Worm (Caenorhabditis elegans) whole organism, young adult: Measurements from ENCODE around the gene his-42.
A peak's percentile ranks its signal among the peaks of the same experiment; 100 is the strongest.

Experiments used
- C17E4.6 ChIP-seq: fragments of 200-800 bp; sonication (Bioruptor generic); IDR thresholded peaks from 2 replicates; pipeline ENCODE4 v1.3.6; 2022; ENCODE audit warnings: missing genetic modification reagents, missing genetic modification characterization, missing compliant biosample characterization
- D2030.7 ChIP-seq: fragments of 200-800 bp; sonication (Bioruptor generic); IDR thresholded peaks from 2 replicates; pipeline ENCODE4 v1.3.6; 2022; ENCODE audit warnings: missing genetic modification reagents, missing genetic modification characterization, missing compliant biosample characterization
- F33H1.4 ChIP-seq: fragments of 200-800 bp; sonication (Bioruptor generic); IDR thresholded peaks from 2 replicates; pipeline ENCODE4 v1.3.6; 2022; ENCODE audit warnings: missing genetic modification reagents, missing genetic modification characterization, missing compliant biosample characterization
- F37B4.10 ChIP-seq: fragments of 200-800 bp; sonication (Bioruptor generic); IDR thresholded peaks from 2 replicates; pipeline ENCODE4 v1.3.6; 2022; ENCODE audit warnings: missing genetic modification characterization, missing compliant biosample characterization
- F52B5.7 ChIP-seq: sonication (generic microtip); optimal IDR thresholded peaks from 2 replicates; lab custom pipeline; 2016; ENCODE audit warnings: mild to moderate bottlenecking, missing genetic modification characterization, missing compliant biosample characterization
- F57A8.1 ChIP-seq: fragments of 200-800 bp; sonication (Bioruptor generic); optimal IDR thresholded peaks from 2 replicates; lab custom pipeline; 2018; ENCODE audit warnings: mild to moderate bottlenecking, missing genetic modification characterization, moderate library complexity, missing compliant biosample characterization
- K11D2.4 ChIP-seq: fragments of 200-800 bp; sonication (Bioruptor generic); IDR thresholded peaks from 2 replicates; pipeline ENCODE4 v1.3.6; 2022; ENCODE audit warnings: missing genetic modification reagents, missing genetic modification characterization, missing compliant biosample characterization
- T26A5.8 ChIP-seq: sonication (generic microtip); optimal IDR thresholded peaks from 2 replicates; lab custom pipeline; 2016; ENCODE audit warnings: missing genetic modification characterization, missing compliant biosample characterization
- Y53F4B.3 ChIP-seq: fragments of 200-800 bp; sonication (Bioruptor generic); IDR thresholded peaks from 2 replicates; pipeline ENCODE4 v1.3.6; 2022; ENCODE audit warnings: missing genetic modification reagents, missing genetic modification characterization, missing compliant biosample characterization
- Y53G8AR.9 ChIP-seq: fragments of 200-800 bp; sonication (Bioruptor generic); conservative IDR thresholded peaks from 2 replicates; pipeline ENCODE4 v1.3.6; 2022; ENCODE audit warnings: missing genetic modification reagents, missing genetic modification characterization, missing compliant biosample characterization
- Y56A3A.18 ChIP-seq: fragments of 200-800 bp; sonication (Bioruptor generic); IDR thresholded peaks from 2 replicates; pipeline ENCODE4 v1.3.6; 2022; ENCODE audit warnings: missing genetic modification reagents, missing genetic modification characterization, missing compliant biosample characterization
- Y79H2A.3 ChIP-seq: fragments of 200-800 bp; sonication (Bioruptor generic); conservative IDR thresholded peaks from 2 replicates; pipeline ENCODE4 v1.3.6; 2022; ENCODE audit warnings: missing genetic modification reagents, missing genetic modification characterization, missing compliant biosample characterization
- ama-1 ChIP-seq, 3 experiments: fragments of 150-350 bp in 1 of 3; sonication (generic microtip) in 2 of 3; optimal IDR thresholded peaks; 2 replicates each; lab custom pipeline; 2014 to 2018; ENCODE audit warnings: missing biosample characterization in 2 of 3, missing genetic modification characterization in 2 of 3, missing genetic modification reagents in 2 of 3
- atf-7 ChIP-seq: sonication (generic microtip); optimal IDR thresholded peaks from 2 replicates; lab custom pipeline; 2017; ENCODE audit warnings: mild to moderate bottlenecking, missing genetic modification characterization, missing compliant biosample characterization
- attf-3 ChIP-seq: fragments of 200-800 bp; sonication (Bioruptor generic); conservative IDR thresholded peaks from 2 replicates; pipeline ENCODE4 v1.3.6; 2022; ENCODE audit warnings: missing genetic modification reagents, missing genetic modification characterization, missing compliant biosample characterization
- cebp-1 ChIP-seq, 2 experiments: fragments of 200-800 bp in 1 of 2; sonication (Bioruptor generic) in 1 of 2; sonication (generic microtip) in 1 of 2; IDR thresholded peaks in 1 of 2; optimal IDR thresholded peaks in 1 of 2; 2 replicates each; pipeline versions ENCODE4 v1.3.6 to Lab custom; 2017 to 2022; ENCODE audit warnings: missing compliant biosample characterization in 2 of 2, missing genetic modification characterization in 2 of 2, mild to moderate bottlenecking in 1 of 2, missing genetic modification reagents in 1 of 2, moderate library complexity in 1 of 2
- ceh-79 ChIP-seq: sonication (generic microtip); optimal IDR thresholded peaks from 2 replicates; lab custom pipeline; 2017; ENCODE audit warnings: mild to moderate bottlenecking, missing genetic modification characterization, missing compliant biosample characterization
- ceh-91 ChIP-seq: fragments of 200-800 bp; sonication (Bioruptor generic); IDR thresholded peaks from 2 replicates; pipeline ENCODE4 v1.3.6; 2022; ENCODE audit warnings: missing genetic modification reagents, missing genetic modification characterization, missing compliant biosample characterization
- chd-7 ChIP-seq: sonication (generic microtip); optimal IDR thresholded peaks from 2 replicates; lab custom pipeline; 2016; ENCODE audit warnings: mild to moderate bottlenecking, missing genetic modification characterization, moderate library complexity, missing compliant biosample characterization
- die-1 ChIP-seq: sonication (generic microtip); optimal IDR thresholded peaks from 2 replicates; lab custom pipeline; 2016; ENCODE audit warnings: missing genotype, mild to moderate bottlenecking, missing genetic modification characterization, missing compliant biosample characterization
- dox-1 ChIP-seq: fragments of 200-800 bp; sonication (Bioruptor generic); IDR thresholded peaks from 2 replicates; pipeline ENCODE4 v1.3.6; 2022; ENCODE audit warnings: missing genetic modification reagents, missing genetic modification characterization, missing compliant biosample characterization
- dpl-1 ChIP-seq: fragments of 150-350 bp; optimal IDR thresholded peaks from 2 replicates; lab custom pipeline; 2014; ENCODE audit warnings: missing biosample characterization, missing genetic modification reagents, missing genetic modification characterization
- egl-44 ChIP-seq: fragments of 200-800 bp; sonication (Bioruptor generic); IDR thresholded peaks from 2 replicates; pipeline ENCODE4 v1.3.6; 2022; ENCODE audit warnings: missing genetic modification reagents, missing genetic modification characterization, missing compliant biosample characterization
- egrh-3 ChIP-seq: fragments of 200-800 bp; sonication (Bioruptor generic); IDR thresholded peaks from 2 replicates; pipeline ENCODE4 v1.3.6; 2022; ENCODE audit warnings: missing genetic modification reagents, missing genetic modification characterization, missing compliant biosample characterization
- hlh-12 ChIP-seq: sonication (generic microtip); optimal IDR thresholded peaks from 2 replicates; lab custom pipeline; 2016; ENCODE audit warnings: missing genetic modification characterization, missing compliant biosample characterization
- hmg-1.2 ChIP-seq: fragments of 200-800 bp; sonication (Bioruptor generic); IDR thresholded peaks from 2 replicates; pipeline ENCODE4 v1.3.6; 2022; ENCODE audit warnings: missing genetic modification reagents, missing genetic modification characterization, missing compliant biosample characterization
- lsl-1 ChIP-seq: fragments of 200-800 bp; sonication (Bioruptor generic); optimal IDR thresholded peaks from 2 replicates; lab custom pipeline; 2018; ENCODE audit warnings: mild to moderate bottlenecking, missing genetic modification characterization, moderate library complexity, missing compliant biosample characterization
- madf-10 ChIP-seq: sonication (generic microtip); optimal IDR thresholded peaks from 2 replicates; lab custom pipeline; 2016; ENCODE audit warnings: mild to moderate bottlenecking, missing genetic modification characterization, missing compliant biosample characterization
- nfya-2 ChIP-seq: fragments of 200-800 bp; sonication (Bioruptor generic); IDR thresholded peaks from 2 replicates; pipeline ENCODE4 v1.3.6; 2022; ENCODE audit warnings: missing genetic modification reagents, missing genetic modification characterization, missing compliant biosample characterization
- nhr-27 ChIP-seq: fragments of 200-800 bp; sonication (Bioruptor generic); optimal IDR thresholded peaks from 2 replicates; lab custom pipeline; 2018; ENCODE audit warnings: mild to moderate bottlenecking, missing genetic modification characterization, moderate library complexity, missing compliant biosample characterization
- nhr-80 ChIP-seq: sonication (generic microtip); optimal IDR thresholded peaks from 2 replicates; lab custom pipeline; 2016; ENCODE audit warnings: missing genetic modification characterization, missing compliant biosample characterization
- rpc-1 ChIP-seq, 2 experiments: fragments of 150-350 bp in 1 of 2; sonication (generic microtip) in 1 of 2; optimal IDR thresholded peaks; 2 replicates each; lab custom pipeline; 2014 to 2018; ENCODE audit warnings: missing biosample characterization in 1 of 2, missing genetic modification characterization in 1 of 2, missing genetic modification reagents in 1 of 2, missing genotype in 1 of 2
- sea-2 ChIP-seq: fragments of 200-800 bp; sonication (Bioruptor generic); IDR thresholded peaks from 2 replicates; pipeline ENCODE4 v1.3.6; 2022; ENCODE audit warnings: missing genetic modification characterization, missing compliant biosample characterization
- snpc-1.3 ChIP-seq: sonication (generic microtip); optimal IDR thresholded peaks from 2 replicates; lab custom pipeline; 2017; ENCODE audit warnings: missing genetic modification characterization, mild to moderate bottlenecking, missing compliant biosample characterization, antibody characterized with exemption, moderate library complexity, missing genotype, missing genetic modification reagents; ENCODE audit not compliant: insufficient read depth
- snpc-4 ChIP-seq, 5 experiments: fragments of 150-350 bp in 1 of 5; sonication (generic microtip) in 4 of 5; optimal IDR thresholded peaks; 2 replicates each; lab custom pipeline; 2014 to 2018; ENCODE audit warnings: missing genetic modification characterization in 5 of 5, missing biosample characterization in 3 of 5, antibody characterized with exemption in 2 of 5, mild to moderate bottlenecking in 2 of 5, missing compliant biosample characterization in 2 of 5, missing genotype in 2 of 5, moderate library complexity in 2 of 5, missing genetic modification reagents in 1 of 5
- unc-62 ChIP-seq: fragments of 150-350 bp; optimal IDR thresholded peaks from 2 replicates; lab custom pipeline; 2014; ENCODE audit warnings: missing biosample characterization, missing genetic modification reagents, missing genetic modification characterization
- zfh-2 ChIP-seq: fragments of 200-800 bp; sonication (Bioruptor generic); conservative IDR thresholded peaks from 2 replicates; pipeline ENCODE4 v1.3.6; 2022; ENCODE audit warnings: missing genetic modification reagents, missing genetic modification characterization, missing compliant biosample characterization
- zim-3 ChIP-seq: sonication (generic microtip); optimal IDR thresholded peaks from 2 replicates; lab custom pipeline; 2017; ENCODE audit warnings: mild to moderate bottlenecking, missing genetic modification characterization, moderate library complexity, missing compliant biosample characterization
- ztf-22 ChIP-seq: fragments of 200-800 bp; sonication (Bioruptor generic); optimal IDR thresholded peaks from 2 replicates; lab custom pipeline; 2018; ENCODE audit warnings: mild to moderate bottlenecking, missing genetic modification characterization, moderate library complexity, missing compliant biosample characterization
- ztf-25 ChIP-seq: fragments of 200-800 bp; sonication (Bioruptor generic); IDR thresholded peaks from 2 replicates; pipeline ENCODE4 v1.3.6; 2022; ENCODE audit warnings: missing genetic modification reagents, missing genetic modification characterization, missing compliant biosample characterization
- ztf-6 ChIP-seq: fragments of 200-800 bp; sonication (Bioruptor generic); IDR thresholded peaks from 2 replicates; pipeline ENCODE4 v1.3.6; 2022; ENCODE audit warnings: missing genetic modification reagents, missing genetic modification characterization, missing compliant biosample characterization

Gene his-42

DNA sequence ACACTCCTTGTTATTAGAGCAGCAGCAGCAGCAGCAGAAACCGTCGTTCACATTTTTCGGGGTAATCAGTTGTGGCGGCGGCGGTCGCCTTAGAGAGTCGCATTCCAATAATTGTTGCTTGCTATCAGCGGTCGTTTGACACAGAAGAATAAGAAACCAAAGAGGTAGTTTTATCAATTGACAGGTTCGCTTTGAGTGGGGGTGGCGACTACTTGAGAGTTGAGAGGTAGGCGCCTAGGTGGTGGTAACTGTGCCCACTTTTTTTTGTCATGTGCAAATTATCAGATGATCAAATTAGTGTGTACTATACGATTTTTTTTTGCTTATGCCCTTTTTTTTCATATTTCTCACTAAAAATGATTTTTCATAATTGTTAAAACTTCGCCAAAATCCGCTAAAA lies 14.5 kb downstream of the his-42 start:
- TF ChIP-seq hmg-1.2 (GFP tag; lab: Robert Waterston, UW), result no peak
- no peak for TF ChIP-seq rpc-1 (optimal IDR thresholded peaks at IDR 0.05; lab: Kevin White, UChicago)
- TF ChIP-seq rpc-1 (tag; optimal IDR thresholded peaks at IDR 0.05; lab: Kevin White, UChicago), result no peak
- TF ChIP-seq nhr-80 (tag; lab: Kevin White, UChicago), result peak; percentile 96
- TF ChIP-seq ceh-91 (GFP tag; lab: Robert Waterston, UW), result no peak
- no peak for TF ChIP-seq chd-7 (tag; lab: Kevin White, UChicago)
- TF ChIP-seq Y53F4B.3 (GFP tag; lab: Robert Waterston, UW), result no peak
- TF ChIP-seq cebp-1 (GFP tag; IDR thresholded peaks at IDR 0.05; lab: Robert Waterston, UW), result no peak
- TF ChIP-seq cebp-1 (tag; optimal IDR thresholded peaks at IDR 0.05; lab: Kevin White, UChicago), result peak; percentile 44
- TF ChIP-seq sea-2, result no peak
- no peak for TF ChIP-seq ztf-22 (GFP tag; lab: Kevin White, UChicago)
- peak; percentile 71 for TF ChIP-seq dox-1 (GFP tag; lab: Robert Waterston, UW)
- TF ChIP-seq madf-10 (tag; lab: Kevin White, UChicago), result no peak
- peak; percentile 13; the same call in 1 of the 2 replicates for TF ChIP-seq egl-44 (GFP tag; lab: Robert Waterston, UW)
- TF ChIP-seq egrh-3 (GFP tag; lab: Robert Waterston, UW), result 0 out of 2 replicates have a peak, but pooled peaks have one; percentile 26
- no peak for TF ChIP-seq snpc-4 (GFP tag; optimal IDR thresholded peaks at IDR 0.05; lab: Kevin White, UChicago)
- TF ChIP-seq snpc-4 (tag; optimal IDR thresholded peaks at IDR 0.05; lab: Kevin White, UChicago), result peak in 1 of 4 experiments; percentile 67
- no peak for TF ChIP-seq die-1 (tag; lab: Kevin White, UChicago)
- no peak for TF ChIP-seq snpc-1.3 (tag; lab: Kevin White, UChicago)

DNA sequence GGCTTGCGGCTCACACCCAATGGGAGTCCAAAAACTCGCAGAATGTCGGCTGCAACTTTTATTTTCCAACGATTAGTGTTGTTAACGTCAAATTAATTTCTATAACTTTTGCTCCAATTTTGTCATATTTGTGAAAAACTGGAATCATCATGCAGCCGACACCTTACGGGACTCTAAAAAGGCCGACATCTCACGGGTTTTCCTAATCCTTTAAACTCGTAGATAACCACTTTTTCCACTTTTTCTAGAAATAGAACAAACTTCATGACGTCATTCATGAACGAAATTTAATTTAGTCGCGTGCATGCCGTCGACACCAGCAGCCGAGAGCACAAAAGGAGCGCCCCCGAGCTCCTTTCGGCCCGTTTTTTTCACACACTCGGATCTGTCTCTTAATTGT lies 15.1 kb downstream of the his-42 start:
- TF ChIP-seq snpc-4 (GFP tag; optimal IDR thresholded peaks at IDR 0.05; lab: Kevin White, UChicago) (no peak), snpc-4 (tag; optimal IDR thresholded peaks at IDR 0.05; lab: Kevin White, UChicago) (peak in 2 of 4 experiments; percentile 59 to 65), ztf-6 (GFP tag; lab: Robert Waterston, UW) (no peak)

DNA sequence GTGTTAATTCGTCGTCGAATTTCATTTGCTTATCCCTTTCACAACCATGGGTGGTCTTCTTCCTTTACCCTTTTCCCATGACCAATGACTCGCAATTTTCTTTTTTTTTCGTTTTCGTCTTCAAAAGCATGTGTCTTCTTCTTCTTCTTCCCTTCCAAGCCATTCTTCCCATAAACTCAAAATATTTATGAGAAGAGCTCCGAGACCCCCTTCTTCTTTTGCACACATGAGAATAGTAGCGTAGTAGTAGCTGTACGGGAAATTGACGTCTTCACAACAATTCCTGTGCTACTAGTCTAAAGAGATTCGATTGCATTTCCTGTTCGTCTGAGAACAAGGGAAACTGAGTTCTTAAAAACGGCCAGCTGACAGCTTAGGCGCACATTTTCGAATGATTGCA lies 16.2 kb downstream of the his-42 start:
- TF ChIP-seq Y56A3A.18 (GFP tag; lab: Robert Waterston, UW) (no peak), hlh-12 (tag; lab: Kevin White, UChicago) (no peak), D2030.7 (GFP tag; lab: Robert Waterston, UW) (no peak), Y53G8AR.9 (GFP tag; lab: Robert Waterston, UW) (no peak), atf-7 (tag; lab: Kevin White, UChicago) (no peak), F33H1.4 (GFP tag; lab: Robert Waterston, UW) (no peak), attf-3 (GFP tag; lab: Robert Waterston, UW) (no peak), nfya-2 (GFP tag; lab: Robert Waterston, UW) (no peak), ztf-25 (GFP tag; lab: Robert Waterston, UW) (no peak), egrh-3 (GFP tag; lab: Robert Waterston, UW) (no peak), Y53F4B.3 (GFP tag; lab: Robert Waterston, UW) (no peak), nhr-27 (no peak), zim-3 (tag; lab: Kevin White, UChicago) (no peak), lsl-1 (GFP tag; lab: Kevin White, UChicago) (no peak), Y79H2A.3 (GFP tag; lab: Robert Waterston, UW) (no peak), F52B5.7 (no peak)
- TF ChIP-seq, all 124 proteins: peak for 0

DNA sequence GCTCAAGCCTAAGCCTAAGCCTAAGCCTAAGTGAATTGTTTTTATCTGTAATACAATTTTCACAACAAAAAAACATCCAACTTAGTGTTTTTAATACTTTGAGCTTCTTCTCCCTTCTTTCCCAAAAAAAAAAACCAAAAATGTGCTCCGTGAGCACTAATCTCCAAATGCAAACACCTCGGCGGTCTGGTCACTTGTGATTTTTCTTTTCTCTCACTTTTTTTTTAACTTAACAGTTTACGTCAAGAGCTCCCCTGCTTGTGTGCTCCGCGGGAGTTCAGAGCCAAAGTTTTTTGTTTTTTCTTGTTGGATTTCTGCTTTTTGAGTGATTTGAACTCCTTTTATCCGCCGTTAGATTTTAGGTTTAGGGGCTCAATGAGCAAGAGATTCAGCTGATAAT lies 22.2 kb downstream of the his-42 start:
- TF ChIP-seq ama-1 (optimal IDR thresholded peaks at IDR 0.05; lab: Kevin White, UChicago) (no peak), ama-1 (GFP tag; optimal IDR thresholded peaks at IDR 0.05; lab: Kevin White, UChicago) (no peak), C17E4.6 (GFP tag; lab: Robert Waterston, UW) (no peak), T26A5.8 (no peak), F57A8.1 (GFP tag; lab: Kevin White, UChicago) (no peak), nfya-2 (GFP tag; lab: Robert Waterston, UW) (no peak), K11D2.4 (GFP tag; lab: Robert Waterston, UW) (no peak), zim-3 (tag; lab: Kevin White, UChicago) (no peak), rpc-1 (optimal IDR thresholded peaks at IDR 0.05; lab: Kevin White, UChicago) (no peak), rpc-1 (tag; optimal IDR thresholded peaks at IDR 0.05; lab: Kevin White, UChicago) (no peak), attf-3 (GFP tag; lab: Robert Waterston, UW) (no peak), unc-62 (no peak), hmg-1.2 (GFP tag; lab: Robert Waterston, UW) (no peak), F37B4.10 (GFP tag; lab: Robert Waterston, UW) (no peak), ceh-79 (no peak), zfh-2 (GFP tag; lab: Robert Waterston, UW) (no peak), dpl-1 (GFP tag; lab: Kevin White, UChicago) (no peak)
